Comparison of ENCODE assay signal across 1 fruit fly cellular context in genomic region chr3L:8072720-8073119, dm6.
TF ChIP-seq lines count a peak whose summit lies in the region.

No protein-coding gene starts in this region.

TF ChIP-seq in whole organism, embryonic, 481 proteins besides CTCF, POLR2A, EP300 and RAD21 (continued from another document and continues in another):
- TF ChIP-seq dpn (GFP tag; optimal IDR thresholded peaks at IDR 0.05; lab: Kevin White, UChicago) = peak in 1 of 2 experiments; percentile 14
- TF ChIP-seq BtbVII (GFP tag; optimal IDR thresholded peaks at IDR 0.05; lab: Kevin White, UChicago) = peak; percentile 68
- TF ChIP-seq tap (tag; optimal IDR thresholded peaks at IDR 0.05; lab: Kevin White, UChicago) = peak; percentile 73
- peak; percentile 82 for TF ChIP-seq Blimp-1 (GFP tag; optimal IDR thresholded peaks at IDR 0.05; lab: Kevin White, UChicago)
- no peak for TF ChIP-seq stwl (tag; optimal IDR thresholded peaks at IDR 0.05; lab: Kevin White, UChicago)
- peak; percentile 55; the same call in 1 of the 2 replicates for TF ChIP-seq CG4360 (GFP tag; IDR thresholded peaks at IDR 0.05; lab: Robert Waterston, UW)
- peak; percentile 64 for TF ChIP-seq CG14710 (tag; optimal IDR thresholded peaks at IDR 0.05; lab: Kevin White, UChicago)
- TF ChIP-seq kah (GFP tag; optimal IDR thresholded peaks at IDR 0.05; lab: Kevin White, UChicago) = peak; percentile 39
- no peak for TF ChIP-seq sd (tag; optimal IDR thresholded peaks at IDR 0.05; lab: Kevin White, UChicago)
- TF ChIP-seq CG18011 (GFP tag; optimal IDR thresholded peaks at IDR 0.05; lab: Kevin White, UChicago) = no peak
- peak; percentile 50 for TF ChIP-seq Sox102F (GFP tag; optimal IDR thresholded peaks at IDR 0.05; lab: Kevin White, UChicago)
- TF ChIP-seq MBD-R2 (GFP tag; IDR thresholded peaks at IDR 0.05; lab: Robert Waterston, UW) = peak; percentile 32; the same call in 1 of the 2 replicates
- TF ChIP-seq kay (GFP tag; optimal IDR thresholded peaks at IDR 0.05; lab: Kevin White, UChicago) = peak; percentile 65
- TF ChIP-seq CG4820 (GFP tag; optimal IDR thresholded peaks at IDR 0.05; lab: Kevin White, UChicago) = peak; percentile 69
- no peak for TF ChIP-seq her (GFP tag; optimal IDR thresholded peaks at IDR 0.05; lab: Kevin White, UChicago)
- TF ChIP-seq ato (GFP tag; IDR thresholded peaks at IDR 0.05; lab: Robert Waterston, UW; ENCODE audit: partially characterized antibody) = no peak
- peak; percentile 52 for TF ChIP-seq nerfin-1 (tag; optimal IDR thresholded peaks at IDR 0.05; lab: Kevin White, UChicago)
- TF ChIP-seq CG7928 (GFP tag; optimal IDR thresholded peaks at IDR 0.05; lab: Kevin White, UChicago) = peak; percentile 9
- peak; percentile 59; the same call in 1 of the 2 replicates for TF ChIP-seq esg (GFP tag; conservative IDR thresholded peaks at IDR 0.05; lab: Robert Waterston, UW)
- peak in 1 of 2 experiments; percentile 70 for TF ChIP-seq Hr78 (GFP tag; optimal IDR thresholded peaks at IDR 0.05; lab: Kevin White, UChicago)
- TF ChIP-seq jumu (GFP tag; optimal IDR thresholded peaks at IDR 0.05; lab: Kevin White, UChicago) = no peak
- TF ChIP-seq emc (GFP tag; optimal IDR thresholded peaks at IDR 0.05; lab: Kevin White, UChicago) = no peak
- peak; percentile 27 for TF ChIP-seq CG13775 (GFP tag; optimal IDR thresholded peaks at IDR 0.05; lab: Kevin White, UChicago)
- peak; percentile 67 for TF ChIP-seq CG18764 (GFP tag; optimal IDR thresholded peaks at IDR 0.05; lab: Kevin White, UChicago)
- TF ChIP-seq CG7987 (GFP tag; optimal IDR thresholded peaks at IDR 0.05; lab: Kevin White, UChicago) = peak; percentile 56
- no peak for TF ChIP-seq crol (GFP tag; IDR thresholded peaks at IDR 0.05; lab: Robert Waterston, UW)
- peak; percentile 87 for TF ChIP-seq lab (GFP tag; optimal IDR thresholded peaks at IDR 0.05; lab: Kevin White, UChicago)
- TF ChIP-seq CG32532 (GFP tag; IDR thresholded peaks at IDR 0.05; lab: Robert Waterston, UW) = peak; percentile 81
- TF ChIP-seq CG8944 (GFP tag; optimal IDR thresholded peaks at IDR 0.05; lab: Kevin White, UChicago) = no peak
- TF ChIP-seq yki (optimal IDR thresholded peaks at IDR 0.05; lab: Kevin White, UChicago) = no peak
- peak; percentile 37 for TF ChIP-seq unpg (GFP tag; optimal IDR thresholded peaks at IDR 0.05; lab: Kevin White, UChicago)
- TF ChIP-seq CG15601 (tag; optimal IDR thresholded peaks at IDR 0.05; lab: Kevin White, UChicago) = no peak
- peak; percentile 70 for TF ChIP-seq Ptx1 (GFP tag; IDR thresholded peaks at IDR 0.05; lab: Robert Waterston, UW)
- peak; percentile 5 for TF ChIP-seq oc (tag; optimal IDR thresholded peaks at IDR 0.05; lab: Kevin White, UChicago)
- 0 out of 3 replicates have a peak, but pooled peaks have one; percentile 49 for TF ChIP-seq gce (GFP tag; IDR thresholded peaks at IDR 0.05; lab: Robert Waterston, UW)
- TF ChIP-seq pzg (GFP tag; optimal IDR thresholded peaks at IDR 0.05; lab: Kevin White, UChicago) = no peak
- TF ChIP-seq CG1603 (tag; optimal IDR thresholded peaks at IDR 0.05; lab: Kevin White, UChicago) = no peak
- no peak for TF ChIP-seq ash1 (GFP tag; optimal IDR thresholded peaks at IDR 0.05; lab: Kevin White, UChicago)
- peak; percentile 58 for TF ChIP-seq CG3995 (GFP tag; optimal IDR thresholded peaks at IDR 0.05; lab: Kevin White, UChicago)
- peak; percentile 50; the same call in 1 of the 2 replicates for TF ChIP-seq Nf-YA (GFP tag; IDR thresholded peaks at IDR 0.05; lab: Robert Waterston, UW)
- TF ChIP-seq Bteb2 (GFP tag; optimal IDR thresholded peaks at IDR 0.05; lab: Kevin White, UChicago) = no peak
- TF ChIP-seq dysf (GFP tag; IDR thresholded peaks at IDR 0.05; lab: Robert Waterston, UW) = peak; percentile 64; the same call in 2 of the 3 replicates
- no peak for TF ChIP-seq aop (GFP tag; IDR thresholded peaks at IDR 0.05; lab: Robert Waterston, UW)
- TF ChIP-seq al (GFP tag; IDR thresholded peaks at IDR 0.05; lab: Robert Waterston, UW) = peak; percentile 59; the same call in 1 of the 2 replicates
- no peak for TF ChIP-seq CG3726 (GFP tag; IDR thresholded peaks at IDR 0.05; lab: Robert Waterston, UW)
- no peak for TF ChIP-seq NC2α (GFP tag; optimal IDR thresholded peaks at IDR 0.05; lab: Kevin White, UChicago)
- TF ChIP-seq gcm (GFP tag; optimal IDR thresholded peaks at IDR 0.05; lab: Kevin White, UChicago) = peak; percentile 3
- TF ChIP-seq Bgb (GFP tag; IDR thresholded peaks at IDR 0.05; lab: Robert Waterston, UW; ENCODE audit: partially characterized antibody) = no peak
- TF ChIP-seq Gug (GFP tag; IDR thresholded peaks at IDR 0.05; lab: Robert Waterston, UW) = 0 out of 4 replicates have a peak, but pooled peaks have one; percentile 3
- TF ChIP-seq vnd (GFP tag; IDR thresholded peaks at IDR 0.05; lab: Robert Waterston, UW; ENCODE audit: partially characterized antibody) = no peak
- no peak for TF ChIP-seq bowl (GFP tag; IDR thresholded peaks at IDR 0.05; lab: Robert Waterston, UW)
- TF ChIP-seq ttk (GFP tag; IDR thresholded peaks at IDR 0.05; lab: Robert Waterston, UW) = peak; percentile 67; the same call in 1 of the 2 replicates
- no peak for TF ChIP-seq CG12155 (GFP tag; optimal IDR thresholded peaks at IDR 0.05; lab: Kevin White, UChicago)
- peak; percentile 37 for TF ChIP-seq CG12104 (GFP tag; optimal IDR thresholded peaks at IDR 0.05; lab: Kevin White, UChicago)
- TF ChIP-seq Fer3 (tag; optimal IDR thresholded peaks at IDR 0.05; lab: Kevin White, UChicago) = peak; percentile 72
- TF ChIP-seq Eip74EF (GFP tag; optimal IDR thresholded peaks at IDR 0.05; lab: Kevin White, UChicago) = peak in 1 of 2 experiments; percentile 69
- peak; percentile 16 for TF ChIP-seq CG14965 (GFP tag; optimal IDR thresholded peaks at IDR 0.05; lab: Kevin White, UChicago; ENCODE audit: borderline replicate concordance)
- TF ChIP-seq CG5180 (GFP tag; optimal IDR thresholded peaks at IDR 0.05; lab: Kevin White, UChicago) = peak; percentile 67
- TF ChIP-seq CG6689 (GFP tag; IDR thresholded peaks at IDR 0.05; lab: Robert Waterston, UW) = peak; percentile 68
- no peak for TF ChIP-seq lov (optimal IDR thresholded peaks at IDR 0.05; lab: Kevin White, UChicago)
- TF ChIP-seq lov (GFP tag; IDR thresholded peaks at IDR 0.05; lab: Robert Waterston, UW) = no peak
- no peak for TF ChIP-seq NfI (GFP tag; optimal IDR thresholded peaks at IDR 0.05; lab: Kevin White, UChicago)
- TF ChIP-seq CG1832 (GFP tag; optimal IDR thresholded peaks at IDR 0.05; lab: Kevin White, UChicago) = no peak
- TF ChIP-seq corto (GFP tag; optimal IDR thresholded peaks at IDR 0.05; lab: Kevin White, UChicago) = no peak
- peak; percentile 55; the same call in 1 of the 2 replicates for TF ChIP-seq CG11247 (GFP tag; IDR thresholded peaks at IDR 0.05; lab: Robert Waterston, UW)
- TF ChIP-seq CG10543 (GFP tag; optimal IDR thresholded peaks at IDR 0.05; lab: Kevin White, UChicago) = no peak
- peak; percentile 31 for TF ChIP-seq Fer2 (tag; optimal IDR thresholded peaks at IDR 0.05; lab: Kevin White, UChicago)
- TF ChIP-seq ab (GFP tag; optimal IDR thresholded peaks at IDR 0.05; lab: Kevin White, UChicago) = no peak
- TF ChIP-seq Six4 (GFP tag; optimal IDR thresholded peaks at IDR 0.05; lab: Kevin White, UChicago) = no peak
- no peak for TF ChIP-seq CG42726 (GFP tag; IDR thresholded peaks at IDR 0.05; lab: Robert Waterston, UW; ENCODE audit: partially characterized antibody)
- no peak for TF ChIP-seq hth (optimal IDR thresholded peaks at IDR 0.05; lab: Kevin White, UChicago)
- peak; percentile 75 for TF ChIP-seq stc (GFP tag; IDR thresholded peaks at IDR 0.05; lab: Robert Waterston, UW)
- TF ChIP-seq Oli (tag; optimal IDR thresholded peaks at IDR 0.05; lab: Kevin White, UChicago) = no peak
- no peak for TF ChIP-seq CG7271 (tag; optimal IDR thresholded peaks at IDR 0.05; lab: Kevin White, UChicago)
- peak; percentile 75 for TF ChIP-seq Atf6 (GFP tag; IDR thresholded peaks at IDR 0.05; lab: Robert Waterston, UW)
- TF ChIP-seq gcm2 (GFP tag; optimal IDR thresholded peaks at IDR 0.05; lab: Kevin White, UChicago) = no peak
- peak; percentile 18 for TF ChIP-seq Xbp1 (GFP tag; optimal IDR thresholded peaks at IDR 0.05; lab: Kevin White, UChicago)
- TF ChIP-seq sqz (GFP tag; optimal IDR thresholded peaks at IDR 0.05; lab: Kevin White, UChicago) = peak; percentile 47
- no peak for TF ChIP-seq CG16813 (GFP tag; IDR thresholded peaks at IDR 0.05; lab: Robert Waterston, UW; ENCODE audit: partially characterized antibody)
- no peak for TF ChIP-seq CG8478 (optimal IDR thresholded peaks at IDR 0.05; lab: Kevin White, UChicago)
- TF ChIP-seq Hey (tag; optimal IDR thresholded peaks at IDR 0.05; lab: Kevin White, UChicago) = no peak
- TF ChIP-seq crc (GFP tag; optimal IDR thresholded peaks at IDR 0.05; lab: Kevin White, UChicago) = no peak
- peak; percentile 66 for TF ChIP-seq D19A (tag; optimal IDR thresholded peaks at IDR 0.05; lab: Kevin White, UChicago)
- peak; percentile 56; the same call in 2 of the 3 replicates for TF ChIP-seq Aef1 (GFP tag; IDR thresholded peaks at IDR 0.05; lab: Robert Waterston, UW)
- peak; percentile 67 for TF ChIP-seq E2f1 (GFP tag; IDR thresholded peaks at IDR 0.05; lab: Robert Waterston, UW)
- no peak for TF ChIP-seq repo (GFP tag; optimal IDR thresholded peaks at IDR 0.05; lab: Kevin White, UChicago)
- no peak for TF ChIP-seq sr (GFP tag; IDR thresholded peaks at IDR 0.05; lab: Robert Waterston, UW)
- TF ChIP-seq grn (GFP tag; optimal IDR thresholded peaks at IDR 0.05; lab: Kevin White, UChicago) = no peak
- no peak for TF ChIP-seq trh (GFP tag; optimal IDR thresholded peaks at IDR 0.05; lab: Kevin White, UChicago)
- TF ChIP-seq Hsf (GFP tag; optimal IDR thresholded peaks at IDR 0.05; lab: Kevin White, UChicago) = no peak
- no peak for TF ChIP-seq Atf-2 (GFP tag; optimal IDR thresholded peaks at IDR 0.05; lab: Kevin White, UChicago)
- no peak for TF ChIP-seq zen2 (GFP tag; IDR thresholded peaks at IDR 0.05; lab: Robert Waterston, UW; ENCODE audit: partially characterized antibody)
- no peak for TF ChIP-seq CG3163 (GFP tag; optimal IDR thresholded peaks at IDR 0.05; lab: Kevin White, UChicago)
- peak; percentile 28 for TF ChIP-seq CG13424 (tag; optimal IDR thresholded peaks at IDR 0.05; lab: Kevin White, UChicago)
- no peak for TF ChIP-seq D (optimal IDR thresholded peaks at IDR 0.05; lab: Kevin White, UChicago)
- peak; percentile 76 for TF ChIP-seq D (GFP tag; optimal IDR thresholded peaks at IDR 0.05; lab: Kevin White, UChicago)
- TF ChIP-seq CG15269 (tag; optimal IDR thresholded peaks at IDR 0.05; lab: Kevin White, UChicago) = no peak
- TF ChIP-seq Optix (GFP tag; IDR thresholded peaks at IDR 0.05; lab: Robert Waterston, UW) = no peak
- no peak for TF ChIP-seq pb (GFP tag; optimal IDR thresholded peaks at IDR 0.05; lab: Kevin White, UChicago)
- peak; percentile 28 for TF ChIP-seq caup (GFP tag; optimal IDR thresholded peaks at IDR 0.05; lab: Kevin White, UChicago; ENCODE audit: severe bottlenecking)
- no peak for TF ChIP-seq Opbp (GFP tag; IDR thresholded peaks at IDR 0.05; lab: Robert Waterston, UW; ENCODE audit: partially characterized antibody)
- no peak for TF ChIP-seq Lpt (GFP tag; optimal IDR thresholded peaks at IDR 0.05; lab: Kevin White, UChicago)
- peak; percentile 62 for TF ChIP-seq Sox100B (GFP tag; optimal IDR thresholded peaks at IDR 0.05; lab: Kevin White, UChicago)
- TF ChIP-seq Usf (GFP tag; optimal IDR thresholded peaks at IDR 0.05; lab: Kevin White, UChicago) = peak; percentile 31
- TF ChIP-seq sim (GFP tag; IDR thresholded peaks at IDR 0.05; lab: Robert Waterston, UW) = no peak
- no peak for TF ChIP-seq Atf3 (GFP tag; optimal IDR thresholded peaks at IDR 0.05; lab: Kevin White, UChicago)
- TF ChIP-seq Awh (GFP tag; IDR thresholded peaks at IDR 0.05; lab: Robert Waterston, UW) = peak; percentile 64
- no peak for TF ChIP-seq Chrac-16 (GFP tag; optimal IDR thresholded peaks at IDR 0.05; lab: Kevin White, UChicago)
- TF ChIP-seq CG10431 (GFP tag; optimal IDR thresholded peaks at IDR 0.05; lab: Kevin White, UChicago) = no peak
- peak; percentile 71 for TF ChIP-seq CG4854 (GFP tag; optimal IDR thresholded peaks at IDR 0.05; lab: Kevin White, UChicago)
- TF ChIP-seq CG7839 (tag; optimal IDR thresholded peaks at IDR 0.05; lab: Kevin White, UChicago) = peak; percentile 81
- no peak for TF ChIP-seq psq (GFP tag; optimal IDR thresholded peaks at IDR 0.05; lab: Kevin White, UChicago)
- no peak for TF ChIP-seq CG10462 (GFP tag; optimal IDR thresholded peaks at IDR 0.05; lab: Kevin White, UChicago)
- peak; percentile 72 for TF ChIP-seq ara (GFP tag; IDR thresholded peaks at IDR 0.05; lab: Robert Waterston, UW)
- TF ChIP-seq nau (GFP tag; optimal IDR thresholded peaks at IDR 0.05; lab: Kevin White, UChicago) = peak; percentile 64
- TF ChIP-seq ac (GFP tag; optimal IDR thresholded peaks at IDR 0.05; lab: Kevin White, UChicago) = no peak
- TF ChIP-seq CoRest (tag; optimal IDR thresholded peaks at IDR 0.05; lab: Kevin White, UChicago) = peak; percentile 31
- peak; percentile 58 for TF ChIP-seq CG15011 (GFP tag; optimal IDR thresholded peaks at IDR 0.05; lab: Kevin White, UChicago)
- TF ChIP-seq Asciz (GFP tag; optimal IDR thresholded peaks at IDR 0.05; lab: Kevin White, UChicago) = peak; percentile 77
- TF ChIP-seq prd (optimal IDR thresholded peaks at IDR 0.05; lab: Kevin White, UChicago) = no peak
- TF ChIP-seq prd (GFP tag; IDR thresholded peaks at IDR 0.05; lab: Robert Waterston, UW) = peak; percentile 79
- no peak for TF ChIP-seq CG9817 (tag; optimal IDR thresholded peaks at IDR 0.05; lab: Kevin White, UChicago)
- TF ChIP-seq CG5245 (GFP tag; optimal IDR thresholded peaks at IDR 0.05; lab: Kevin White, UChicago) = peak; percentile 72
- TF ChIP-seq luna (GFP tag; optimal IDR thresholded peaks at IDR 0.05; lab: Kevin White, UChicago) = no peak
- no peak for TF ChIP-seq Vsx1 (GFP tag; optimal IDR thresholded peaks at IDR 0.05; lab: Kevin White, UChicago)
- TF ChIP-seq chn (GFP tag; optimal IDR thresholded peaks at IDR 0.05; lab: Kevin White, UChicago) = no peak
- TF ChIP-seq fu2 (GFP tag; optimal IDR thresholded peaks at IDR 0.05; lab: Kevin White, UChicago) = no peak
- TF ChIP-seq E2f2 (GFP tag; IDR thresholded peaks at IDR 0.05; lab: Robert Waterston, UW) = peak; percentile 28; the same call in 1 of the 2 replicates
- peak; percentile 70; the same call in 2 of the 3 replicates for TF ChIP-seq Dbx (GFP tag; IDR thresholded peaks at IDR 0.05; lab: Robert Waterston, UW)
- TF ChIP-seq tio (GFP tag; optimal IDR thresholded peaks at IDR 0.05; lab: Kevin White, UChicago) = no peak
- no peak for TF ChIP-seq tll (GFP tag; optimal IDR thresholded peaks at IDR 0.05; lab: Kevin White, UChicago)
- TF ChIP-seq Mes4 (GFP tag; optimal IDR thresholded peaks at IDR 0.05; lab: Kevin White, UChicago) = no peak
- 0 out of 2 replicates have a peak, but pooled peaks have one; percentile 27 for TF ChIP-seq CG3847 (GFP tag; IDR thresholded peaks at IDR 0.05; lab: Robert Waterston, UW)
